Fruit fly (Drosophila melanogaster): ENCODE data around the gene CRAT.
A peak's percentile ranks its signal among the peaks of the same experiment; 100 is the strongest.

dm6 chr3R:6401522-6401844, 25.6 kb upstream of the CRAT start:
- TF ChIP-seq achi (GFP tag; optimal IDR thresholded peaks at IDR 0.05), result no peak
- TF ChIP-seq CG8632 (GFP tag; optimal IDR thresholded peaks at IDR 0.05), result no peak
- TF ChIP-seq Sox15 (GFP tag; optimal IDR thresholded peaks at IDR 0.05), result no peak
- TF ChIP-seq CG15336 (GFP tag; IDR thresholded peaks at IDR 0.05), result no peak
- TF ChIP-seq pdm3 (GFP tag; optimal IDR thresholded peaks at IDR 0.05), result no peak
- TF ChIP-seq CG6808 (GFP tag; optimal IDR thresholded peaks at IDR 0.05), result no peak
- peak; percentile 62 for TF ChIP-seq topi (GFP tag; optimal IDR thresholded peaks at IDR 0.05)
- no peak for TF ChIP-seq Lpt (GFP tag; optimal IDR thresholded peaks at IDR 0.05)
- no peak for TF ChIP-seq CG6276 (GFP tag; optimal IDR thresholded peaks at IDR 0.05)
- no peak for TF ChIP-seq Hr4 (GFP tag; optimal IDR thresholded peaks at IDR 0.05)
- TF ChIP-seq fd59A (GFP tag; optimal IDR thresholded peaks at IDR 0.05), result no peak
- TF ChIP-seq svp (GFP tag), result peak; percentile 81

Measured in whole organism, prepupa.